Worm (Caenorhabditis elegans): ENCODE measurements around the gene Y57E12AL.1.
A peak's percentile ranks its signal among the peaks of the same experiment; 100 is the strongest.

Y57E12AL.1 gene

ce11 chrV:7047512-7047911, 12.8 kb upstream of the Y57E12AL.1 start, which contains the start of gene F20A1.8:
F20A1.8 (minus strand) TSS chrV:7047612.
- TF ChIP-seq unc-62 (GFP tag; optimal IDR thresholded peaks at IDR 0.05 in 1 of 2) (peak in 1 of 2 experiments; percentile 16), unc-62 (tag; optimal IDR thresholded peaks at IDR 0.05) (no peak), mep-1 (tag; optimal IDR thresholded peaks at IDR 0.05) (no peak)

- TF ChIP-seq set-16 (GFP tag; IDR thresholded peaks at IDR 0.05), result no peak
- no peak for TF ChIP-seq zip-2 (tag; optimal IDR thresholded peaks at IDR 0.05)
- TF ChIP-seq unc-62 (GFP tag; optimal IDR thresholded peaks at IDR 0.05 in 1 of 2), result peak in 1 of 2 experiments; percentile 92
- no peak for TF ChIP-seq unc-62 (tag; optimal IDR thresholded peaks at IDR 0.05)
- no peak for TF ChIP-seq ceh-28 (tag; optimal IDR thresholded peaks at IDR 0.05)
- peak; percentile 27 for TF ChIP-seq aha-1 (tag)
- TF ChIP-seq rbr-2 (tag; optimal IDR thresholded peaks at IDR 0.05), result no peak
Observed at ce11 chrV:7050153-7050552, 10.2 kb upstream of the Y57E12AL.1 start.

- TF ChIP-seq Y48G9A.11 (GFP tag; IDR thresholded peaks at IDR 0.05) (peak; percentile 96), nhr-76 (tag; optimal IDR thresholded peaks at IDR 0.05) (no peak)
Observed at ce11 chrV:7051133-7051765, 9.1 kb upstream of the Y57E12AL.1 start, which contains the start of the genes tofu-2 and spig-1. tofu-2 (minus strand) TSS chrV:7051248. spig-1 (plus strand) TSS chrV:7051715.

- TF ChIP-seq dmd-9 (GFP tag; IDR thresholded peaks at IDR 0.05) (no peak), pha-4 (GFP tag; IDR thresholded peaks at IDR 0.05) (no peak), pha-4 (tag; optimal IDR thresholded peaks at IDR 0.05) (no peak), daf-8 (GFP tag; IDR thresholded peaks at IDR 0.05) (no peak), unc-39 (tag; optimal IDR thresholded peaks at IDR 0.05) (no peak), ces-1 (GFP tag; optimal IDR thresholded peaks at IDR 0.05) (no peak), unc-130 (GFP tag; optimal IDR thresholded peaks at IDR 0.05) (no peak), hif-1 (tag; optimal IDR thresholded peaks at IDR 0.05) (no peak), php-3 (GFP tag; IDR thresholded peaks at IDR 0.05) (no peak), snpc-4 (tag; optimal IDR thresholded peaks at IDR 0.05) (no peak), ceh-62 (tag; optimal IDR thresholded peaks at IDR 0.05) (no peak), zfp-3 (GFP tag; conservative IDR thresholded peaks at IDR 0.05) (no peak), Y5F2A.4 (GFP tag; optimal IDR thresholded peaks at IDR 0.05) (no peak), mep-1 (tag; optimal IDR thresholded peaks at IDR 0.05) (no peak), hlh-11 (tag; optimal IDR thresholded peaks at IDR 0.05) (no peak), hlh-30 (tag; optimal IDR thresholded peaks at IDR 0.05; ENCODE audit: insufficient read depth) (no peak), sdz-12 (GFP tag; optimal IDR thresholded peaks at IDR 0.05) (no peak), skn-1 (tag; optimal IDR thresholded peaks at IDR 0.05) (no peak)
Observed at ce11 chrV:7053100-7053499, 7.2 kb upstream of the Y57E12AL.1 start, which contains the start of gene txt-17. txt-17 (minus strand) TSS chrV:7053200.

ce11 chrV:7054598-7054997, 5.7 kb upstream of the Y57E12AL.1 start, which contains the start of gene spig-8:
spig-8 (plus strand) TSS chrV:7054898.
- no peak for TF ChIP-seq arid-1 (GFP tag; conservative IDR thresholded peaks at IDR 0.05)
- no peak for TF ChIP-seq hif-1 (tag; optimal IDR thresholded peaks at IDR 0.05)
- no peak for TF ChIP-seq ceh-32 (tag; optimal IDR thresholded peaks at IDR 0.05; ENCODE audit: poor library complexity)
- TF ChIP-seq nhr-28 (tag; optimal IDR thresholded peaks at IDR 0.05), result no peak
- no peak for TF ChIP-seq lin-15B (tag; optimal IDR thresholded peaks at IDR 0.05)
- no peak for TF ChIP-seq hlh-30 (tag; optimal IDR thresholded peaks at IDR 0.05; ENCODE audit: insufficient read depth)
- no peak for TF ChIP-seq lin-38 (GFP tag; IDR thresholded peaks at IDR 0.05)
- no peak for TF ChIP-seq mxl-2 (GFP tag; conservative IDR thresholded peaks at IDR 0.05)
- TF ChIP-seq ceh-44 (GFP tag; IDR thresholded peaks at IDR 0.05), result no peak
- no peak for TF ChIP-seq R02D3.7 (tag; optimal IDR thresholded peaks at IDR 0.05)

Measured in whole organism, L4 larva.